Worm (Caenorhabditis elegans): ENCODE results near the gene sfxn-1.4.

The sfxn-1.4 gene

DNA sequence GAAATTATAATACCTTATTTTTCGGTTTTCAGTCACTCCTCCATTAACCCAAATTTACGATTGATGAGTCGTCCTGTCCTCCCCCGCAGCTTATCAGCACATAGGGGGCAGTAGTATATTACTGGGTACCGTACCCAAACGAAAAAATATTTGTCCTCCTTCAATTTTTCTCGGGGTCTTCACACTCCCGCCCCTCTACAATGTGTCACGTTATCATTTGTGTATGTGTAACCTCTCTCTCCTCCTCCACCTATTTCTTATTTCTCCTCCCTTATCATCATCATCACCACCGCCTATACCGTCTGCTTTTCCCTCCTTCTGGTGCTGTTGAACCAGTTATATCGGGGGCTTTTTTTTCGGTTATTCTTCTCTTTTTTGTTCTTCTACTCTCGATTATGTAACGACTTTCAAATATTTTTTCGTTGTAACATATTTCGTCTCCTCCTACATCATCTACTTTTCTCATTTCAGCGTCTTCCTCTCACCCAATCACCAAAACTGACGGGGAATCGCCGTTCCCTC, 34.7 kb downstream of the sfxn-1.4 start, which contains the start of gene ghi-1:
Gene ghi-1, plus strand, starts transcription at position 472 of the 522 bp plus-strand sequence.
- TF ChIP-seq ets-4 (tag; optimal IDR thresholded peaks at IDR 0.05): no peak
- no peak for TF ChIP-seq pat-9 (tag; optimal IDR thresholded peaks at IDR 0.05)
- TF ChIP-seq elt-2 (tag; optimal IDR thresholded peaks at IDR 0.05): peak; percentile 9
- TF ChIP-seq sox-4 (tag; optimal IDR thresholded peaks at IDR 0.05): no peak
- no peak for TF ChIP-seq sox-2 (GFP tag; IDR thresholded peaks at IDR 0.05)

ce11 chrII:11645383-11645782, 35.7 kb downstream of the sfxn-1.4 start:
- TF ChIP-seq eyg-1 (tag; optimal IDR thresholded peaks at IDR 0.05) (no peak), dmd-4 (tag; optimal IDR thresholded peaks at IDR 0.05; ENCODE audit: borderline replicate concordance) (no peak), ahr-1 (tag; optimal IDR thresholded peaks at IDR 0.05) (no peak), sox-4 (tag; optimal IDR thresholded peaks at IDR 0.05) (no peak), pat-9 (tag; optimal IDR thresholded peaks at IDR 0.05) (no peak), gmeb-2 (tag; optimal IDR thresholded peaks at IDR 0.05) (no peak), fkh-10 (GFP tag; optimal IDR thresholded peaks at IDR 0.05) (no peak), pqm-1 (tag; optimal IDR thresholded peaks at IDR 0.05) (no peak), nhr-232 (tag; optimal IDR thresholded peaks at IDR 0.05) (no peak), ceh-6 (GFP tag; optimal IDR thresholded peaks at IDR 0.05) (no peak), zip-5 (tag; optimal IDR thresholded peaks at IDR 0.05) (no peak), C38D4.7 (GFP tag; optimal IDR thresholded peaks at IDR 0.05) (no peak), ceh-48 (tag; optimal IDR thresholded peaks at IDR 0.05) (no peak), npax-4 (tag; optimal IDR thresholded peaks at IDR 0.05) (no peak), ceh-24 (tag; optimal IDR thresholded peaks at IDR 0.05) (no peak), fax-1 (tag; optimal IDR thresholded peaks at IDR 0.05) (no peak), ttx-3 (tag; optimal IDR thresholded peaks at IDR 0.05) (no peak)

ce11 chrII:11644535-11644934, 36.5 kb downstream of the sfxn-1.4 start:
- TF ChIP-seq ahr-1 (tag; optimal IDR thresholded peaks at IDR 0.05) (no peak), hlh-6 (tag; optimal IDR thresholded peaks at IDR 0.05) (no peak), ceh-18 (tag; optimal IDR thresholded peaks at IDR 0.05) (no peak), ama-1 (optimal IDR thresholded peaks at IDR 0.05) (no peak), odd-2 (tag; optimal IDR thresholded peaks at IDR 0.05) (no peak), syd-9 (tag; optimal IDR thresholded peaks at IDR 0.05) (no peak), nfya-1 (tag; optimal IDR thresholded peaks at IDR 0.05) (no peak), ztf-16 (tag; optimal IDR thresholded peaks at IDR 0.05) (no peak), unc-55 (GFP tag; optimal IDR thresholded peaks at IDR 0.05) (no peak), C38D4.7 (GFP tag; optimal IDR thresholded peaks at IDR 0.05) (no peak), ttx-3 (tag; optimal IDR thresholded peaks at IDR 0.05) (no peak), ceh-34 (tag; optimal IDR thresholded peaks at IDR 0.05) (no peak), tbx-2 (tag; optimal IDR thresholded peaks at IDR 0.05) (no peak), K02D7.2 (tag; optimal IDR thresholded peaks at IDR 0.05) (no peak), unc-42 (tag; optimal IDR thresholded peaks at IDR 0.05) (no peak), hlh-15 (tag; optimal IDR thresholded peaks at IDR 0.05) (no peak), pros-1 (tag; optimal IDR thresholded peaks at IDR 0.05) (no peak)

DNA sequence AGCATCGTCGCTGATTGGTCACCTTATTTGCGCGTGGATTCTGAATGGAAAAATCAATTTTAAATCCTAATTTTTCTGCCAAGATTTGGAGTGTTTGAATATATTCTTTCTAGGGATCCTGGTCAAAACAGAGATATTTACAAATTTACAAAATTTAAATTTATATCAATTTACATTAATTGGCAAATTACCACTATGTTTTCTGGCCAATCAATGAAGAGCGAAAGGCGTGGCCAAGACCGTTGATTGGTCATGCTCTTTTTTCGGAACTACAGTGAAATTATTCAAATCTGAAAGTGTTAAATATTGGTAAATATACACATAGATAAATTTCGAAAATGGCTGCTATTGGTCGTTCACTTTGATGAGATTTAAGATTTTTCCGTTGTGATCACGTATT, 38.3 kb downstream of the sfxn-1.4 start:
- no peak for TF ChIP-seq T23F11.4 (GFP tag; optimal IDR thresholded peaks at IDR 0.05)
- peak; percentile 51 for TF ChIP-seq nfya-1 (tag; optimal IDR thresholded peaks at IDR 0.05)

DNA sequence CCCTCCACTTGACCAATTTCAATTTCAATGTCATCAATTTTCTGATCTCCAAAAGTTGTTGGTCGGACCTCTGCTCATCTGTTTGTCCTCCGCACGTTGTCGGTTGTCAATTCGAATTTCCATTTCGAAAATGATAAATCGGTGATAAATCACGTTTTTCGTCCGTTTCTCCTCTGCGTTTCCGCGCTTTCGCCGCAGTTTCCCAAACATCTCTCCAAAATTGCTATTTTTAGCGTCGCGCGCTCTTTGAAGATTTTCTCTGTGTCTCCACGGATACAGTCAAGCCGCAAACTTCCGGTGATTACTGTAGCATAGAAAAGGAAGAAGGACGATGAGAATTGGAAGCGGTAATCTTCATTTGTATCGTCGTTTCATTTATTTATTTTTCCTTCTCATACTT, 39.0 kb downstream of the sfxn-1.4 start:
- no peak for TF ChIP-seq dve-1 (tag; optimal IDR thresholded peaks at IDR 0.05)
- no peak for TF ChIP-seq nhr-232 (tag; optimal IDR thresholded peaks at IDR 0.05)
- no peak for TF ChIP-seq unc-42 (tag; optimal IDR thresholded peaks at IDR 0.05)
- TF ChIP-seq lim-6 (tag; optimal IDR thresholded peaks at IDR 0.05): no peak

Measured in whole organism, late embryonic.